Worm (Caenorhabditis elegans): Measurements from ENCODE around the gene C40A11.6.

The C40A11.6 gene

ce11 chrII:2122762-2123161 is 22.7 kb downstream of the C40A11.6 start:
- TF ChIP-seq pag-3 (tag; optimal IDR thresholded peaks at IDR 0.05; ENCODE audit: borderline replicate concordance) (no peak), ama-1 (optimal IDR thresholded peaks at IDR 0.05) (no peak), ceh-18 (tag; optimal IDR thresholded peaks at IDR 0.05) (no peak), K09A11.1 (tag; optimal IDR thresholded peaks at IDR 0.05; ENCODE audit: insufficient read depth) (no peak)

ce11 chrII:2122091-2122490 is 23.4 kb downstream of the C40A11.6 start, which contains the start of gene math-37:
Gene math-37 (minus strand): TSS chrII:2122191.
- TF ChIP-seq odd-2 (tag; optimal IDR thresholded peaks at IDR 0.05) (no peak), elt-2 (tag; optimal IDR thresholded peaks at IDR 0.05) (no peak), tbx-7 (tag; optimal IDR thresholded peaks at IDR 0.05) (no peak), ceh-34 (tag; optimal IDR thresholded peaks at IDR 0.05) (no peak), tbx-2 (tag; optimal IDR thresholded peaks at IDR 0.05) (no peak), syd-9 (tag; optimal IDR thresholded peaks at IDR 0.05) (no peak), ceh-31 (tag; optimal IDR thresholded peaks at IDR 0.05) (no peak), K02D7.2 (tag; optimal IDR thresholded peaks at IDR 0.05) (no peak), unc-42 (tag; optimal IDR thresholded peaks at IDR 0.05) (no peak), nhr-232 (tag; optimal IDR thresholded peaks at IDR 0.05) (no peak), F13H6.1 (tag; optimal IDR thresholded peaks at IDR 0.05) (no peak)

ce11 chrII:2116794-2117193 is 28.7 kb downstream of the C40A11.6 start, which contains the start of gene srh-195:
Gene srh-195 (minus strand): TSS chrII:2116894.
- TF ChIP-seq ceh-24 (tag; optimal IDR thresholded peaks at IDR 0.05) (no peak), dmd-4 (tag; optimal IDR thresholded peaks at IDR 0.05; ENCODE audit: borderline replicate concordance) (no peak), ceh-6 (GFP tag; optimal IDR thresholded peaks at IDR 0.05) (no peak), tbx-7 (tag; optimal IDR thresholded peaks at IDR 0.05) (no peak), ceh-30 (tag; optimal IDR thresholded peaks at IDR 0.05) (no peak), Y22D7AL.16 (tag; optimal IDR thresholded peaks at IDR 0.05) (no peak), unc-55 (GFP tag; optimal IDR thresholded peaks at IDR 0.05) (no peak), K09A11.1 (tag; optimal IDR thresholded peaks at IDR 0.05; ENCODE audit: insufficient read depth) (no peak), ceh-48 (tag; optimal IDR thresholded peaks at IDR 0.05) (no peak), ets-4 (tag; optimal IDR thresholded peaks at IDR 0.05) (no peak), T23F11.4 (GFP tag; optimal IDR thresholded peaks at IDR 0.05) (no peak), tbx-2 (tag; optimal IDR thresholded peaks at IDR 0.05) (no peak), zip-5 (tag; optimal IDR thresholded peaks at IDR 0.05) (no peak), madf-2 (tag; optimal IDR thresholded peaks at IDR 0.05) (no peak), lim-6 (tag; optimal IDR thresholded peaks at IDR 0.05) (no peak), lin-11 (tag; optimal IDR thresholded peaks at IDR 0.05) (no peak), hlh-8 (tag; optimal IDR thresholded peaks at IDR 0.05) (no peak), ceh-9 (tag; optimal IDR thresholded peaks at IDR 0.05) (no peak), pax-1 (tag; optimal IDR thresholded peaks at IDR 0.05) (no peak)

ce11 chrII:2114488-2114887 is 31.0 kb downstream of the C40A11.6 start:
- TF ChIP-seq pha-4 (tag; optimal IDR thresholded peaks at IDR 0.05): no peak
- no peak for TF ChIP-seq C08G9.2 (tag; optimal IDR thresholded peaks at IDR 0.05)
- no peak for TF ChIP-seq tbx-2 (tag; optimal IDR thresholded peaks at IDR 0.05)
- TF ChIP-seq zip-5 (tag; optimal IDR thresholded peaks at IDR 0.05): no peak
- no peak for TF ChIP-seq pag-3 (tag; optimal IDR thresholded peaks at IDR 0.05; ENCODE audit: borderline replicate concordance)
- no peak for TF ChIP-seq pat-9 (tag; optimal IDR thresholded peaks at IDR 0.05)
- TF ChIP-seq npax-4 (tag; optimal IDR thresholded peaks at IDR 0.05): no peak
- no peak for TF ChIP-seq ceh-6 (GFP tag; optimal IDR thresholded peaks at IDR 0.05)
- no peak for TF ChIP-seq mec-3 (tag; optimal IDR thresholded peaks at IDR 0.05; ENCODE audit: borderline replicate concordance)
- no peak for TF ChIP-seq hlh-8 (tag; optimal IDR thresholded peaks at IDR 0.05)
- TF ChIP-seq pqm-1 (tag; optimal IDR thresholded peaks at IDR 0.05): no peak
- TF ChIP-seq T23F11.4 (GFP tag; optimal IDR thresholded peaks at IDR 0.05): no peak
- no peak for TF ChIP-seq fax-1 (tag; optimal IDR thresholded peaks at IDR 0.05)
- no peak for TF ChIP-seq eyg-1 (tag; optimal IDR thresholded peaks at IDR 0.05)
- no peak for TF ChIP-seq dve-1 (tag; optimal IDR thresholded peaks at IDR 0.05)
